Worm (Caenorhabditis elegans) whole organism, L4/young adult: ENCODE measurements around the gene exo-1.

Experiments used
- W03F9.2 ChIP-seq: fragments of 150-350 bp; optimal IDR thresholded peaks from 2 replicates; lab custom pipeline; 2014; ENCODE audit warnings: missing biosample characterization, missing genetic modification characterization
- dao-5 ChIP-seq: sonication (generic microtip); optimal IDR thresholded peaks from 2 replicates; lab custom pipeline; 2016; ENCODE audit warnings: missing genotype, missing genetic modification characterization, moderate library complexity, missing compliant biosample characterization

- TF ChIP-seq dao-5 (tag; lab: Kevin White, UChicago), result no peak
- no peak for TF ChIP-seq W03F9.2 (tag; lab: Kevin White, UChicago)
Observed at ce11 chrIII:13458978-13459596, 35.8 kb downstream of the exo-1 start, which contains the start of gene tag-164.
